Fruit fly (Drosophila melanogaster) whole organism, wandering third instar larva: ENCODE data around the gene CG31515.

ENCODE experiments used
- OdsH ChIP-seq: fragments of 200-800 bp; sonication (Bioruptor generic); optimal IDR thresholded peaks from 2 replicates; lab custom pipeline; 2016; ENCODE audit warnings: missing biosample characterization, mild to moderate bottlenecking, missing genetic modification characterization
- h ChIP-seq: fragments of 200-800 bp; sonication (Bioruptor generic); optimal IDR thresholded peaks from 3 replicates; lab custom pipeline; 2016; ENCODE audit warnings: missing biosample characterization, mild to moderate bottlenecking, missing genetic modification characterization
- jim ChIP-seq: fragments of 175-275, 200-325 bp; sonication (Bioruptor generic); optimal IDR thresholded peaks from 2 replicates; lab custom pipeline; 2016; ENCODE audit warnings: missing biosample characterization, mild to moderate bottlenecking, missing genetic modification characterization
- rgr ChIP-seq: fragments of 200-800 bp; sonication (Bioruptor generic); optimal IDR thresholded peaks from 3 replicates; lab custom pipeline; 2016; ENCODE audit warnings: missing biosample characterization, mild to moderate bottlenecking, missing genetic modification characterization
- sage ChIP-seq: fragments of 200-800 bp; sonication (Bioruptor generic); optimal IDR thresholded peaks from 2 replicates; lab custom pipeline; 2016; ENCODE audit warnings: missing biosample characterization, mild to moderate bottlenecking, missing genetic modification characterization
- sv ChIP-seq: fragments of 200-800 bp; sonication (Bioruptor generic); optimal IDR thresholded peaks from 3 replicates; lab custom pipeline; 2016; ENCODE audit warnings: missing biosample characterization, missing genetic modification characterization

dm6 chr3R:23374290-23374689 lies 14.4 kb downstream of the CG31515 start:
- TF ChIP-seq h (GFP tag; lab: Kevin White, UChicago): peak; percentile 76
- no peak for TF ChIP-seq OdsH (GFP tag; lab: Kevin White, UChicago)
- TF ChIP-seq jim (GFP tag; lab: Kevin White, UChicago): peak; percentile 98
- TF ChIP-seq rgr (GFP tag; lab: Kevin White, UChicago): peak; percentile 20
- TF ChIP-seq sage (GFP tag; lab: Kevin White, UChicago): no peak
- TF ChIP-seq sv (GFP tag; lab: Kevin White, UChicago): no peak
